Fruit fly (Drosophila melanogaster): ENCODE results near the gene CG43703.

The CG43703 gene

DNA sequence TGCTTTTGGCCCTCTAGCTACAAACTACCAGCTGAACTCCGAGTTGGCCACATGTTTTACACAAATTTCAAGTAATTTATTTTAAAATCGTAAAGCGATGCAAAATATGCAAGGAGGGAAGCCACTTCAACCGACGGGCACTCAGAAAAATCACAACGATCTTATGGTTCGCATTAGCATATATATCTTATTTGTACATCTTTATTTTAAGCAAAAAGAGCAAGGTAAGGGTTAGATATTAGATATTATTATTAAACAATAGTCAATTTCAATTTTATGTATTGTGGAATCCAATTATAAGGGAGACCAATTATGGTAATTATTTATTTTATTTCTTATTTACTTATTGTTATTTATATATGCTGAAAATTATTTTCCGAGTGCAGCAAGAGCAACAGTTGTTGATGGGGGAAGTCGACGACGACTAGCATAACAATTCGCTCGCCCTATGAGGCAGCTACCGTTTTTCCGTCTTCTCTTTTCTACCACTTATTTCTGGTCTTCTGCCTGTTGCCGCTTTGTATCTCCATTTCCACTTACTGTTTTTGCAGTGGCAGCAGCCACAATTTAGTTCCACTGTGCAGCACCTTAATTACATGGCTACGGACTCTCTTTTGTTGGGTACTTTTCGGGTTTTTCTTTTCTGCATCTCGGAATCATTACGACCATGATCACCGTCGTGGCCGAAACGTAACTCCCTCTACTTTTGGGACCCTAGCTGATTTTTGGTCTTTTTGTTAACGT, 4.6 kb downstream of the CG43703 start (continued):
- TF ChIP-seq gfzf (GFP tag; optimal IDR thresholded peaks at IDR 0.05) = no peak
- TF ChIP-seq en (GFP tag; optimal IDR thresholded peaks at IDR 0.05) = no peak
- peak; percentile 46; the same call in 2 of the 3 replicates for TF ChIP-seq tgo (GFP tag; IDR thresholded peaks at IDR 0.05)
- no peak for TF ChIP-seq Ada2b (GFP tag; IDR thresholded peaks at IDR 0.05)
- TF ChIP-seq CG8359 (GFP tag; optimal IDR thresholded peaks at IDR 0.05; ENCODE audit: borderline replicate concordance) = peak; percentile 1
- no peak for TF ChIP-seq bbx (GFP tag; IDR thresholded peaks at IDR 0.05; ENCODE audit: partially characterized antibody)
- TF ChIP-seq Neu2 (GFP tag; optimal IDR thresholded peaks at IDR 0.05; ENCODE audit: borderline replicate concordance) = no peak
- no peak for TF ChIP-seq pho (GFP tag; optimal IDR thresholded peaks at IDR 0.05)
- TF ChIP-seq CTCF (GFP tag; optimal IDR thresholded peaks at IDR 0.05) = no peak
- no peak for TF ChIP-seq CG8290 (GFP tag; optimal IDR thresholded peaks at IDR 0.05)
- TF ChIP-seq CG8290 (tag; optimal IDR thresholded peaks at IDR 0.05) = no peak
- no peak for TF ChIP-seq gro (GFP tag; optimal IDR thresholded peaks at IDR 0.05)
- peak; percentile 37; the same call in 1 of the 2 replicates for TF ChIP-seq H2.0 (GFP tag; IDR thresholded peaks at IDR 0.05)
- no peak for TF ChIP-seq CG33213 (GFP tag; optimal IDR thresholded peaks at IDR 0.05)
- no peak for TF ChIP-seq inv (GFP tag; IDR thresholded peaks at IDR 0.05; ENCODE audit: partially characterized antibody)
- no peak for TF ChIP-seq tx (GFP tag; optimal IDR thresholded peaks at IDR 0.05)
- peak; percentile 49 for TF ChIP-seq CG5180 (GFP tag; optimal IDR thresholded peaks at IDR 0.05)
- TF ChIP-seq bcd (GFP tag; optimal IDR thresholded peaks at IDR 0.05) = no peak
- no peak for TF ChIP-seq Sry-δ (GFP tag; optimal IDR thresholded peaks at IDR 0.05)
- TF ChIP-seq CG15073 (GFP tag; optimal IDR thresholded peaks at IDR 0.05) = no peak
- TF ChIP-seq da (GFP tag; optimal IDR thresholded peaks at IDR 0.05) = no peak
- TF ChIP-seq wek (GFP tag; optimal IDR thresholded peaks at IDR 0.05) = no peak
- no peak for TF ChIP-seq D (optimal IDR thresholded peaks at IDR 0.05)
- peak; percentile 56 for TF ChIP-seq D (GFP tag; optimal IDR thresholded peaks at IDR 0.05)
- TF ChIP-seq Spps (tag; optimal IDR thresholded peaks at IDR 0.05) = peak; percentile 56
- no peak for TF ChIP-seq CG10565 (GFP tag; optimal IDR thresholded peaks at IDR 0.05)
- no peak for TF ChIP-seq wdn (GFP tag; IDR thresholded peaks at IDR 0.05)
- no peak for TF ChIP-seq D19B (GFP tag; optimal IDR thresholded peaks at IDR 0.05)
- TF ChIP-seq ap (GFP tag; IDR thresholded peaks at IDR 0.05) = no peak
- peak; percentile 62 for TF ChIP-seq CoRest (tag; optimal IDR thresholded peaks at IDR 0.05)
- TF ChIP-seq peb (GFP tag; IDR thresholded peaks at IDR 0.05) = 0 out of 2 replicates have a peak, but pooled peaks have one; percentile 15
- no peak for TF ChIP-seq Doc3 (GFP tag; IDR thresholded peaks at IDR 0.05; ENCODE audit: partially characterized antibody)
- TF ChIP-seq danr (GFP tag; IDR thresholded peaks at IDR 0.05) = no peak
- no peak for TF ChIP-seq CG11560 (tag; IDR thresholded peaks at IDR 0.05)
- no peak for TF ChIP-seq CG16779 (GFP tag; IDR thresholded peaks at IDR 0.05)
- peak; percentile 2 for TF ChIP-seq gcm2 (GFP tag; optimal IDR thresholded peaks at IDR 0.05)
- TF ChIP-seq Hand (GFP tag; optimal IDR thresholded peaks at IDR 0.05) = no peak
- peak; percentile 61 for TF ChIP-seq Ptx1 (GFP tag; IDR thresholded peaks at IDR 0.05)
- no peak for TF ChIP-seq Dad (GFP tag; optimal IDR thresholded peaks at IDR 0.05)
- no peak for TF ChIP-seq Elba2 (GFP tag; optimal IDR thresholded peaks at IDR 0.05)
- TF ChIP-seq Dip3 (GFP tag; optimal IDR thresholded peaks at IDR 0.05) = no peak
- no peak for TF ChIP-seq Dp (GFP tag; optimal IDR thresholded peaks at IDR 0.05)
- no peak for TF ChIP-seq pzg (GFP tag; optimal IDR thresholded peaks at IDR 0.05)
- no peak for TF ChIP-seq CG17568 (GFP tag; optimal IDR thresholded peaks at IDR 0.05)
- peak; percentile 73 for TF ChIP-seq gsb-n (tag; optimal IDR thresholded peaks at IDR 0.05)
- TF ChIP-seq CG10274 (GFP tag; optimal IDR thresholded peaks at IDR 0.05) = no peak
- TF ChIP-seq ewg (GFP tag; optimal IDR thresholded peaks at IDR 0.05) = no peak
- no peak for TF ChIP-seq pb (GFP tag; optimal IDR thresholded peaks at IDR 0.05)
- TF ChIP-seq twi (tag; optimal IDR thresholded peaks at IDR 0.05) = peak; percentile 41
- TF ChIP-seq CG13775 (GFP tag; optimal IDR thresholded peaks at IDR 0.05) = peak; percentile 37
- TF ChIP-seq dimm (GFP tag; IDR thresholded peaks at IDR 0.05) = no peak

Data from whole organism, embryonic.